Fruit fly (Drosophila melanogaster) whole organism: ENCODE measurements around the gene Nph.

Experiments
- CG8478 ChIP-seq: fragments of >200 bp; optimal IDR thresholded peaks from 2 replicates; lab custom pipeline; 2018; ENCODE audit warnings: inconsistent platforms
- EcR ChIP-seq, 2 experiments: fragments of >200 bp; optimal IDR thresholded peaks; 2 replicates each; lab custom pipeline; 2017; ENCODE audit warnings: missing biosample characterization in 2 of 2, missing genetic modification characterization in 2 of 2, missing genetic modification reagents in 2 of 2
- pan ChIP-seq: fragments of >200 bp; optimal IDR thresholded peaks from 2 replicates; lab custom pipeline; 2017
- psq ChIP-seq: fragments of >200 bp; optimal IDR thresholded peaks from 2 replicates; lab custom pipeline; 2017

DNA sequence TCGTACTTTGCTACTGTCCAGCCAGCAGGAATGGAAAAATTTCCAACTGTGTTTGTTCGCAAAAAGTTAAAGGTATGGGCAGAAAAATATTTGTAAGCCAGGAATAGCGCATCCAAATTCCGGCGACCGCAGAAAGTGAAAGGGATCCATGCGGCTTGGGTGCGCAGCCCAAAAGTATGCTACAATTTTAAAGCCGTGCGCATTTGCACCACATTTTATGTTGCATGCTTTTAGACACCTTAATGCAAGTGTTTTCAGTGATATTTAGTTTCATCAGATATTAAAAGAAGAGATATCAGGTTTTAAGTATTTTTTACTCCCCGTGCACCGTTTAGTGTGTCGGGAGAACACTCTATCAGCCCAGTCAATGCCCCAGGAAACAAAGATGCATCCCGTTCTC is 41.6 kb downstream of the Nph start:
- no peak for TF ChIP-seq CG8478 (lab: Kevin White, UChicago)
- TF ChIP-seq psq (lab: Kevin White, UChicago): no peak
- no peak for TF ChIP-seq pan (lab: Kevin White, UChicago)
- TF ChIP-seq EcR (GFP tag; optimal IDR thresholded peaks at IDR 0.05; lab: Kevin White, UChicago): no peak
